Worm (Caenorhabditis elegans) whole organism, dauer: ENCODE results near the gene cut-2.

Source experiments
- unc-62 ChIP-seq: sonication (generic microtip); optimal IDR thresholded peaks from 2 replicates; lab custom pipeline; 2017; ENCODE audit warnings: missing biosample characterization, missing genetic modification reagents, missing genetic modification characterization

The cut-2 gene

ce11 chrV:13391378-13392258 lies 23.1 kb upstream of the cut-2 start, which contains the start of gene somi-1:
somi-1 (minus strand) TSS chrV:13391395.
- no peak for TF ChIP-seq unc-62 (GFP tag; lab: Kevin White, UChicago)

- no peak for TF ChIP-seq unc-62 (GFP tag; lab: Kevin White, UChicago)
These were observed 21.4 kb upstream of the cut-2 start for ce11 chrV:13393333-13393803.

ce11 chrV:13394968-13395367 lies 19.8 kb upstream of the cut-2 start:
- TF ChIP-seq unc-62 (GFP tag; lab: Kevin White, UChicago), result no peak

- TF ChIP-seq unc-62 (GFP tag; lab: Kevin White, UChicago), result no peak
These were observed 18.3 kb upstream of the cut-2 start for ce11 chrV:13396426-13396825.

ce11 chrV:13401669-13402068 lies 13.1 kb upstream of the cut-2 start:
- TF ChIP-seq unc-62 (GFP tag; lab: Kevin White, UChicago), result no peak

ce11 chrV:13402524-13402923 lies 12.2 kb upstream of the cut-2 start:
- TF ChIP-seq unc-62 (GFP tag; lab: Kevin White, UChicago), result no peak

ce11 chrV:13406032-13406431 lies 8.7 kb upstream of the cut-2 start, which contains the start of gene cutl-1:
cutl-1 (minus strand) TSS chrV:13406114.
- TF ChIP-seq unc-62 (GFP tag; lab: Kevin White, UChicago), result no peak

- no peak for TF ChIP-seq unc-62 (GFP tag; lab: Kevin White, UChicago)
These were observed 8.2 kb upstream of the cut-2 start, which contains the start of gene F53F1.2 for ce11 chrV:13406511-13406910. F53F1.2 (plus strand) TSS chrV:13406816.

- no peak for TF ChIP-seq unc-62 (GFP tag; lab: Kevin White, UChicago)
These were observed 6.8 kb upstream of the cut-2 start, which contains the start of gene F53F1.3 for ce11 chrV:13407913-13408312. F53F1.3 (plus strand) TSS chrV:13408242.

ce11 chrV:13408440-13408839 lies 6.3 kb upstream of the cut-2 start:
- no peak for TF ChIP-seq unc-62 (GFP tag; lab: Kevin White, UChicago)

- no peak for TF ChIP-seq unc-62 (GFP tag; lab: Kevin White, UChicago)
These were observed 5.7 kb upstream of the cut-2 start for ce11 chrV:13409089-13409488.

ce11 chrV:13410688-13411087 lies 4.1 kb upstream of the cut-2 start, which contains the start of gene F53F1.4:
F53F1.4 (plus strand) TSS chrV:13411077.
- no peak for TF ChIP-seq unc-62 (GFP tag; lab: Kevin White, UChicago)

- TF ChIP-seq unc-62 (GFP tag; lab: Kevin White, UChicago), result no peak
These were observed 3.3 kb upstream of the cut-2 start for ce11 chrV:13411225-13411991.

- no peak for TF ChIP-seq unc-62 (GFP tag; lab: Kevin White, UChicago)
These were observed 2.8 kb upstream of the cut-2 start for ce11 chrV:13411992-13412298.

- no peak for TF ChIP-seq unc-62 (GFP tag; lab: Kevin White, UChicago)
These were observed 1.4 kb upstream of the cut-2 start for ce11 chrV:13413301-13413700.

- TF ChIP-seq unc-62 (GFP tag; lab: Kevin White, UChicago), result no peak
These were observed 713 bp downstream of the cut-2 start for ce11 chrV:13415462-13415861.
